Fruit fly (Drosophila melanogaster): Measurements from ENCODE around the gene Npc2h.
A peak's percentile ranks its signal among the peaks of the same experiment; 100 is the strongest.

Npc2h gene

dm6 chr3R:30794564-30795313, 48.6 kb upstream of the Npc2h start (continued):
- TF ChIP-seq Bgb (GFP tag; IDR thresholded peaks at IDR 0.05; ENCODE audit: partially characterized antibody) (0 out of 2 replicates have a peak, but pooled peaks have one; percentile 18), CG18476 (GFP tag; optimal IDR thresholded peaks at IDR 0.05) (no peak), klu (GFP tag; IDR thresholded peaks at IDR 0.05) (no peak), tll (GFP tag; optimal IDR thresholded peaks at IDR 0.05) (peak in 1 of 2 experiments; percentile 6), bsh (GFP tag; optimal IDR thresholded peaks at IDR 0.05) (peak in 1 of 2 experiments; percentile 8), CG12299 (tag; optimal IDR thresholded peaks at IDR 0.05) (no peak), sd (tag; optimal IDR thresholded peaks at IDR 0.05) (peak; percentile 99), CG10321 (GFP tag; IDR thresholded peaks at IDR 0.05) (peak; percentile 45; the same call in 1 of the 2 replicates), Optix (GFP tag; IDR thresholded peaks at IDR 0.05) (0 out of 3 replicates have a peak, but pooled peaks have one; percentile 27), psq (GFP tag; optimal IDR thresholded peaks at IDR 0.05) (peak; percentile 98), CG16813 (GFP tag; IDR thresholded peaks at IDR 0.05; ENCODE audit: partially characterized antibody) (peak; percentile 51; the same call in 2 of the 3 replicates), gem (tag; optimal IDR thresholded peaks at IDR 0.05) (peak; percentile 25), ac (GFP tag; optimal IDR thresholded peaks at IDR 0.05) (peak; percentile 7), Xbp1 (GFP tag; optimal IDR thresholded peaks at IDR 0.05) (no peak), D19A (tag; optimal IDR thresholded peaks at IDR 0.05) (peak; percentile 10), bbx (GFP tag; IDR thresholded peaks at IDR 0.05; ENCODE audit: partially characterized antibody) (peak; percentile 24; the same call in 1 of the 2 replicates), CG4707 (GFP tag; optimal IDR thresholded peaks at IDR 0.05) (peak; percentile 1), bowl (GFP tag; IDR thresholded peaks at IDR 0.05) (0 out of 2 replicates have a peak, but pooled peaks have one; percentile 10), Blimp-1 (GFP tag; optimal IDR thresholded peaks at IDR 0.05) (peak; percentile 11), CG6683 (GFP tag; optimal IDR thresholded peaks at IDR 0.05) (no peak), kni (GFP tag; optimal IDR thresholded peaks at IDR 0.05) (peak; percentile 95), CG1832 (GFP tag; optimal IDR thresholded peaks at IDR 0.05) (peak; percentile 87), ewg (GFP tag; optimal IDR thresholded peaks at IDR 0.05) (no peak), ara (GFP tag; IDR thresholded peaks at IDR 0.05) (no peak), Scr (GFP tag; IDR thresholded peaks at IDR 0.05; ENCODE audit: partially characterized antibody) (peak; percentile 59), cg (GFP tag; optimal IDR thresholded peaks at IDR 0.05) (peak; percentile 65), Opbp (GFP tag; IDR thresholded peaks at IDR 0.05; ENCODE audit: partially characterized antibody) (peak; percentile 33; the same call in 1 of the 3 replicates), CG17829 (tag; optimal IDR thresholded peaks at IDR 0.05) (peak; percentile 23), Six4 (GFP tag; optimal IDR thresholded peaks at IDR 0.05) (no peak), CG15479 (GFP tag; optimal IDR thresholded peaks at IDR 0.05) (peak; percentile 18)

DNA sequence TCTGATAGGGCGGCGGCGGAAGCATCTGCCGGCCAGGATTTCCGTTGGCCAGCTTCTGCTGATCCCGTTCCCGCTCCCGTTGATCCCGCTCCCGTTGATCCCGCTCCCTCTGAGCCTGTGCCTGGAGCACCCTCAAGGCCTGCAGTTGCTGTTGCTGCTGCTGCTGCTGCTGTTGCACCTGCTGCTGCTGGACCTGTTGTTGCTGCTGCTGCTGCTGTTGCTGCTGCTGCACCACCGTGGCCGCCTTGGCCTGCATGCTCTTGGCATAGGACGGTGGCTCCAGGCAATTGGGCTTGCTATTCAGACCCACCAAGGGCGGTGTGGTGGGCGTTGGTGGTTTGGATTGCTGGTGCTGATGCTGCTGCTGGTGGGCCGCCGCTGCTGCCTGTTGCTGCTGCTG, 46.9 kb upstream of the Npc2h start:
- no peak for TF ChIP-seq CG9876 (GFP tag; optimal IDR thresholded peaks at IDR 0.05)
- peak in 1 of 2 experiments; percentile 53 for TF ChIP-seq Dfd (GFP tag; optimal IDR thresholded peaks at IDR 0.05)
- no peak for TF ChIP-seq Nf-YA (GFP tag; IDR thresholded peaks at IDR 0.05)

DNA sequence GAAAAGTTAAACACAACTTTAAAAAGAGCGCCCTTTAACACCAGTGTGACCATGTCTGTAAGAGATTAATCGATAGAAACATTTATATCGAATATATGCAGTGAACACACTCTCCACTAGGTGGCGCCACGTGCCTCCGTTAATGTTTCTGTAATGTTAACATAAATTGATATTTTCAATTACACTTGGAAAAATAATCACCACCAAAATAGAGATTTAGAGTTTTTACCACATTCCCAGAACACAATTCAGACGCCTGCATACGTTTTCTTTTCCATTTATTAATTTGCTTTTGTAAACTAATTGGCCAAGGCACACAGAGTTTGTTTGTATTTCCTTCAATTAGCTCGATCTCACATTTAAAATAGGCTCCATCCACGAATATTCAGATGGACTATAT, 43.3 kb upstream of the Npc2h start:
- no peak for TF ChIP-seq CG12236 (GFP tag; optimal IDR thresholded peaks at IDR 0.05)
- TF ChIP-seq Hr3 (GFP tag; optimal IDR thresholded peaks at IDR 0.05): no peak
- TF ChIP-seq CG14710 (tag; optimal IDR thresholded peaks at IDR 0.05): peak; percentile 36
- TF ChIP-seq zf30C (GFP tag; optimal IDR thresholded peaks at IDR 0.05): peak; percentile 75
- no peak for TF ChIP-seq CG4730 (GFP tag; IDR thresholded peaks at IDR 0.05)
- peak; percentile 75 for TF ChIP-seq amos (GFP tag; IDR thresholded peaks at IDR 0.05; ENCODE audit: partially characterized antibody)
- no peak for TF ChIP-seq bowl (GFP tag; IDR thresholded peaks at IDR 0.05)
- no peak for TF ChIP-seq tll (GFP tag; optimal IDR thresholded peaks at IDR 0.05)
- peak; percentile 74 for TF ChIP-seq NFAT (GFP tag; IDR thresholded peaks at IDR 0.05)
- TF ChIP-seq ems (GFP tag; optimal IDR thresholded peaks at IDR 0.05): peak; percentile 35
- no peak for TF ChIP-seq CG12219 (GFP tag; optimal IDR thresholded peaks at IDR 0.05)
- no peak for TF ChIP-seq TFAM (GFP tag; optimal IDR thresholded peaks at IDR 0.05)
- peak; percentile 60 for TF ChIP-seq gsb (GFP tag; IDR thresholded peaks at IDR 0.05)
- TF ChIP-seq Awh (GFP tag; IDR thresholded peaks at IDR 0.05): peak; percentile 82
- TF ChIP-seq disco-r (GFP tag; optimal IDR thresholded peaks at IDR 0.05): no peak
- no peak for TF ChIP-seq Gsc (GFP tag; IDR thresholded peaks at IDR 0.05)

Data from whole organism, embryonic.